Worm (Caenorhabditis elegans) whole organism, L4/young adult: ENCODE results near the gene gdi-1.

Experiments used
- dao-5 ChIP-seq: sonication (generic microtip); optimal IDR thresholded peaks from 2 replicates; lab custom pipeline; 2016; ENCODE audit warnings: missing genotype, missing genetic modification characterization, moderate library complexity, missing compliant biosample characterization
- him-1 ChIP-seq: sonication (generic microtip); optimal IDR thresholded peaks from 2 replicates; lab custom pipeline; 2016; ENCODE audit warnings: missing genotype, missing genetic modification reagents, missing genetic modification characterization, missing compliant biosample characterization

DNA sequence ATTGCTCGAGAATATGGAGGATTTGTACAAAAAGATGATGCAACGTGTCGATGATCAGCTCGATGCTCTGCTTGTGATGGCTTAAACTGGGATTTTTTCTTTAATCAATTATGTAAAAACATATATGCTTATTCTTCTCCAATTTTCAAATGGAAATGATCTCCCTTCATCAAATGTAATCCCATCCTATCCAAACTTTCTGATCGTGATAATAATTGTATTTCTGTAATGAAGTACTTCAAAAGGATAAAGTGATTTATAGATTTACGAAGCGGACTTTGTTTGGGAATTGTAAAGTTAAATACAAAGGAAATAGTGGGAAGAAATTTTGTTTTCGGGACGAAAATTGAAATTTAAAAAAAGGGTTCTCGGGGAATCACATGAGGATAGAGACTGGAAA, 2.1 kb downstream of the gdi-1 start:
- no peak for TF ChIP-seq him-1
- no peak for TF ChIP-seq dao-5 (tag; lab: Kevin White, UChicago)
